Worm (Caenorhabditis elegans) whole organism, young adult: ENCODE results near the gene C18D11.1.

Source experiments
- K11D2.4 ChIP-seq: fragments of 200-800 bp; sonication (Bioruptor generic); IDR thresholded peaks from 2 replicates; pipeline ENCODE4 v1.3.6; 2022; ENCODE audit warnings: missing genetic modification reagents, missing genetic modification characterization, missing compliant biosample characterization
- Y79H2A.3 ChIP-seq: fragments of 200-800 bp; sonication (Bioruptor generic); conservative IDR thresholded peaks from 2 replicates; pipeline ENCODE4 v1.3.6; 2022; ENCODE audit warnings: missing genetic modification reagents, missing genetic modification characterization, missing compliant biosample characterization
- ama-1 ChIP-seq, 3 experiments: fragments of 150-350 bp in 1 of 3; sonication (generic microtip) in 2 of 3; optimal IDR thresholded peaks; 2 replicates each; lab custom pipeline; 2014 to 2018; ENCODE audit warnings: missing biosample characterization in 2 of 3, missing genetic modification characterization in 2 of 3, missing genetic modification reagents in 2 of 3
- fkh-3 ChIP-seq: sonication (generic microtip); optimal IDR thresholded peaks from 2 replicates; lab custom pipeline; 2016; ENCODE audit warnings: mild to moderate bottlenecking, missing genetic modification characterization, missing compliant biosample characterization
- gei-17 ChIP-seq: fragments of 200-800 bp; sonication (Bioruptor generic); optimal IDR thresholded peaks from 2 replicates; lab custom pipeline; 2018; ENCODE audit warnings: mild to moderate bottlenecking, missing genetic modification characterization, missing compliant biosample characterization
- him-1 ChIP-seq: sonication (generic microtip); optimal IDR thresholded peaks from 2 replicates; lab custom pipeline; 2016; ENCODE audit warnings: missing genotype, missing genetic modification reagents, missing genetic modification characterization, missing compliant biosample characterization
- lsy-27 ChIP-seq: sonication (generic microtip); optimal IDR thresholded peaks from 2 replicates; lab custom pipeline; 2017; ENCODE audit warnings: missing genetic modification characterization, mild to moderate bottlenecking, missing compliant biosample characterization, antibody characterized with exemption, missing genotype, borderline replicate concordance; ENCODE audit not compliant: insufficient read depth
- nhr-80 ChIP-seq: sonication (generic microtip); optimal IDR thresholded peaks from 2 replicates; lab custom pipeline; 2016; ENCODE audit warnings: missing genetic modification characterization, missing compliant biosample characterization
- repo-1 ChIP-seq: sonication (generic microtip); optimal IDR thresholded peaks from 2 replicates; lab custom pipeline; 2017; ENCODE audit warnings: mild to moderate bottlenecking, missing genetic modification characterization, missing compliant biosample characterization
- somi-1 ChIP-seq: fragments of 200-800 bp; sonication (Bioruptor generic); optimal IDR thresholded peaks from 2 replicates; lab custom pipeline; 2018; ENCODE audit warnings: mild to moderate bottlenecking, missing genetic modification characterization, missing compliant biosample characterization
- ztf-18 ChIP-seq: sonication (generic microtip); optimal IDR thresholded peaks from 2 replicates; lab custom pipeline; 2016; ENCODE audit warnings: missing genotype, mild to moderate bottlenecking, missing genetic modification characterization, missing compliant biosample characterization
- ztf-6 ChIP-seq: fragments of 200-800 bp; sonication (Bioruptor generic); IDR thresholded peaks from 2 replicates; pipeline ENCODE4 v1.3.6; 2022; ENCODE audit warnings: missing genetic modification reagents, missing genetic modification characterization, missing compliant biosample characterization

ce11 chrIII:11829062-11829461 is 12.7 kb downstream of the C18D11.1 start:
- TF ChIP-seq lsy-27 (tag; lab: Kevin White, UChicago) (no peak), ama-1 (optimal IDR thresholded peaks at IDR 0.05; lab: Kevin White, UChicago) (no peak), ama-1 (GFP tag; optimal IDR thresholded peaks at IDR 0.05; lab: Kevin White, UChicago) (no peak), gei-17 (GFP tag; lab: Kevin White, UChicago) (no peak), Y79H2A.3 (no peak), nhr-80 (no peak), somi-1 (GFP tag; lab: Kevin White, UChicago) (no peak), K11D2.4 (GFP tag; lab: Robert Waterston, UW) (no peak), ztf-18 (no peak), ztf-6 (no peak), him-1 (no peak), fkh-3 (tag; lab: Kevin White, UChicago) (no peak), repo-1 (no peak)
